Fruit fly (Drosophila melanogaster) whole organism, embryonic: ENCODE measurements around the gene CG11294.

Experiments
- Blimp-1 ChIP-seq: fragments of 200-800 bp; sonication (Bioruptor generic); optimal IDR thresholded peaks from 3 replicates; lab custom pipeline; 2018; ENCODE audit warnings: missing biosample characterization, missing genetic modification characterization, mild to moderate bottlenecking, moderate library complexity, missing genetic modification reagents
- CG12391 ChIP-seq: fragments of 200-800 bp; sonication (Bioruptor generic); optimal IDR thresholded peaks from 3 replicates; lab custom pipeline; 2018; ENCODE audit warnings: missing biosample characterization, mild to moderate bottlenecking, missing genetic modification characterization, moderate library complexity
- CG13296 ChIP-seq: fragments of 200-800 bp; sonication (Bioruptor generic); optimal IDR thresholded peaks from 3 replicates; lab custom pipeline; 2018; ENCODE audit warnings: missing biosample characterization, mild to moderate bottlenecking, missing genetic modification characterization
- CG14710 ChIP-seq: fragments of 200-800 bp; sonication (Bioruptor generic); optimal IDR thresholded peaks from 3 replicates; lab custom pipeline; 2019; ENCODE audit warnings: missing biosample characterization, mild to moderate bottlenecking, missing genetic modification characterization, moderate library complexity
- CG15011 ChIP-seq: fragments of 200-800 bp; sonication (Bioruptor generic); optimal IDR thresholded peaks from 3 replicates; lab custom pipeline; 2018; ENCODE audit warnings: missing biosample characterization, mild to moderate bottlenecking, missing genetic modification characterization
- CG15601 ChIP-seq: fragments of 200-800 bp; sonication (Bioruptor generic); optimal IDR thresholded peaks from 3 replicates; lab custom pipeline; 2019; ENCODE audit warnings: missing biosample characterization, mild to moderate bottlenecking, missing genetic modification characterization, moderate library complexity
- CG1647 ChIP-seq: fragments of 200-800 bp; sonication (Bioruptor generic); optimal IDR thresholded peaks from 3 replicates; lab custom pipeline; 2016; ENCODE audit warnings: missing biosample characterization, missing genetic modification characterization
- CG17361 ChIP-seq: fragments of 200-800 bp; sonication (Bioruptor generic); IDR thresholded peaks from 3 replicates; pipeline ENCODE4 v1.3.6; 2022; ENCODE audit warnings: missing biosample characterization, missing genetic modification characterization
- CG17385 ChIP-seq: fragments of 200-800 bp; sonication (Bioruptor generic); optimal IDR thresholded peaks from 3 replicates; lab custom pipeline; 2018; ENCODE audit warnings: missing biosample characterization, mild to moderate bottlenecking, missing genetic modification characterization
- CG17829 ChIP-seq: fragments of 200-800 bp; optimal IDR thresholded peaks from 2 replicates; lab custom pipeline; 2019; ENCODE audit warnings: missing biosample characterization, mild to moderate bottlenecking, missing genetic modification characterization, moderate library complexity
- CG2116 ChIP-seq: fragments of 200-800 bp; sonication (Bioruptor generic); optimal IDR thresholded peaks from 3 replicates; lab custom pipeline; 2018; ENCODE audit warnings: missing biosample characterization, mild to moderate bottlenecking, missing genetic modification characterization
- CG2712 ChIP-seq: fragments of 200-800 bp; optimal IDR thresholded peaks from 3 replicates; lab custom pipeline; 2019; ENCODE audit warnings: missing biosample characterization, mild to moderate bottlenecking, missing genetic modification characterization, moderate library complexity
- CG31441 ChIP-seq: fragments of 200-800 bp; sonication (Bioruptor generic); IDR thresholded peaks from 2 replicates; pipeline ENCODE4 v1.3.6; 2022; ENCODE audit warnings: missing biosample characterization, missing genetic modification characterization
- CG33213 ChIP-seq: fragments of 200-800 bp; sonication (Bioruptor generic); optimal IDR thresholded peaks from 3 replicates; lab custom pipeline; 2016; ENCODE audit warnings: missing biosample characterization, missing genetic modification characterization
- CG3407 ChIP-seq: fragments of 200-800 bp; sonication (Bioruptor generic); optimal IDR thresholded peaks from 2 replicates; lab custom pipeline; 2018; ENCODE audit warnings: missing biosample characterization, mild to moderate bottlenecking, missing genetic modification characterization
- CG6254 ChIP-seq: fragments of 200-800 bp; sonication (Bioruptor generic); optimal IDR thresholded peaks from 3 replicates; lab custom pipeline; 2017; ENCODE audit warnings: mild to moderate bottlenecking, missing biosample characterization, missing genetic modification reagents, missing genetic modification characterization
- CG6654 ChIP-seq: fragments of 200-800 bp; sonication (Bioruptor generic); optimal IDR thresholded peaks from 2 replicates; lab custom pipeline; 2017; ENCODE audit warnings: missing biosample characterization, mild to moderate bottlenecking, missing genetic modification characterization
- CTCF ChIP-seq: fragments of 200-800 bp; sonication (Bioruptor generic); optimal IDR thresholded peaks from 2 replicates; lab custom pipeline; 2017; ENCODE audit warnings: missing biosample characterization, mild to moderate bottlenecking, missing genetic modification characterization, moderate library complexity
- Chrac-16 ChIP-seq: fragments of 200-800 bp; sonication (Bioruptor generic); optimal IDR thresholded peaks from 3 replicates; lab custom pipeline; 2016; ENCODE audit warnings: missing biosample characterization, missing genetic modification characterization
- CoRest ChIP-seq: fragments of 200-800 bp; sonication (Bioruptor generic); optimal IDR thresholded peaks from 3 replicates; lab custom pipeline; 2018; ENCODE audit warnings: missing biosample characterization, mild to moderate bottlenecking, missing genetic modification characterization, moderate library complexity
- Doc3 ChIP-seq: fragments of 200-800 bp; sonication (Bioruptor generic); IDR thresholded peaks from 3 replicates; pipeline ENCODE4 v1.3.6; 2022; ENCODE audit warnings: missing biosample characterization, missing genetic modification characterization; ENCODE audit not compliant: partially characterized antibody
- Dp ChIP-seq: fragments of 200-800 bp; sonication (Bioruptor generic); optimal IDR thresholded peaks from 2 replicates; lab custom pipeline; 2018; ENCODE audit warnings: missing biosample characterization, mild to moderate bottlenecking, missing genetic modification characterization, moderate library complexity
- E2f2 ChIP-seq: fragments of 200-800 bp; sonication (Bioruptor generic); IDR thresholded peaks from 2 replicates; pipeline ENCODE4 v1.3.6; 2022; ENCODE audit warnings: missing biosample characterization, missing genetic modification characterization
- Ets65A ChIP-seq: fragments of 200-800 bp; sonication (Bioruptor generic); peaks from one replicate; lab custom pipeline; 2016; ENCODE audit warnings: missing biosample characterization, missing genetic modification characterization
- GATAe ChIP-seq: fragments of 200-800 bp; sonication (Bioruptor generic); conservative IDR thresholded peaks from 2 replicates; pipeline ENCODE4 v1.3.6; 2022; ENCODE audit warnings: missing biosample characterization, missing genetic modification characterization
- Hr51 ChIP-seq, 2 experiments: fragments of 200-800 bp; sonication (Bioruptor generic); optimal IDR thresholded peaks; 2 replicates in 1 of 2; 3 replicates in 1 of 2; lab custom pipeline; 2016 to 2018; ENCODE audit warnings: missing biosample characterization in 2 of 2, missing genetic modification characterization in 2 of 2, mild to moderate bottlenecking in 1 of 2, moderate library complexity in 1 of 2
- Lim3 ChIP-seq: fragments of 200-800 bp; sonication (Bioruptor generic); IDR thresholded peaks from 2 replicates; pipeline ENCODE4 v1.3.6; 2022; ENCODE audit warnings: missing biosample characterization, missing genetic modification characterization
- MTF-1 ChIP-seq: fragments of 200-800 bp; sonication (Bioruptor generic); optimal IDR thresholded peaks from 2 replicates; lab custom pipeline; 2018; ENCODE audit warnings: missing biosample characterization, mild to moderate bottlenecking, missing genetic modification characterization, borderline replicate concordance
- Mes4 ChIP-seq: fragments of 200-800 bp; sonication (Bioruptor generic); optimal IDR thresholded peaks from 2 replicates; lab custom pipeline; 2016; ENCODE audit warnings: missing biosample characterization, missing genetic modification characterization
- bowl ChIP-seq: fragments of 200-800 bp; sonication (Bioruptor generic); IDR thresholded peaks from 2 replicates; pipeline ENCODE4 v1.3.6; 2022; ENCODE audit warnings: missing biosample characterization, missing genetic modification characterization
- bsh ChIP-seq, 2 experiments: fragments of 200-800 bp; sonication (Bioruptor generic); optimal IDR thresholded peaks; 2 replicates each; lab custom pipeline; 2017 to 2018; ENCODE audit warnings: mild to moderate bottlenecking in 2 of 2, missing biosample characterization in 2 of 2, missing genetic modification characterization in 2 of 2, moderate library complexity in 1 of 2
- chn ChIP-seq: fragments of 200-800 bp; sonication (Bioruptor generic); optimal IDR thresholded peaks from 2 replicates; lab custom pipeline; 2016; ENCODE audit warnings: missing biosample characterization, missing genetic modification characterization
- ci ChIP-seq: fragments of 200-800 bp; sonication (Bioruptor generic); IDR thresholded peaks from 3 replicates; pipeline ENCODE4 v1.3.6; 2022; ENCODE audit warnings: missing biosample characterization, missing genetic modification characterization
- da ChIP-seq: fragments of 200-800 bp; sonication (Bioruptor generic); optimal IDR thresholded peaks from 2 replicates; lab custom pipeline; 2016; ENCODE audit warnings: missing biosample characterization, missing genetic modification characterization
- ems ChIP-seq: fragments of 200-800 bp; sonication (Bioruptor generic); optimal IDR thresholded peaks from 3 replicates; lab custom pipeline; 2016; ENCODE audit warnings: missing biosample characterization, missing genetic modification characterization
- gfzf ChIP-seq: fragments of 200-800 bp; sonication (Bioruptor generic); optimal IDR thresholded peaks from 2 replicates; lab custom pipeline; 2016; ENCODE audit warnings: missing biosample characterization, mild to moderate bottlenecking, missing genetic modification characterization, moderate library complexity
- grau ChIP-seq: fragments of 200-800 bp; optimal IDR thresholded peaks from 3 replicates; lab custom pipeline; 2019; ENCODE audit warnings: missing biosample characterization, mild to moderate bottlenecking, missing genetic modification characterization, moderate library complexity
- h ChIP-seq: fragments of >200 bp; optimal IDR thresholded peaks from 2 replicates; lab custom pipeline; 2017
- insv ChIP-seq, 2 experiments: fragments of 200-800 bp; sonication (Bioruptor generic); optimal IDR thresholded peaks; 3 replicates each; lab custom pipeline; 2016 to 2018; ENCODE audit warnings: missing biosample characterization in 2 of 2, missing genetic modification characterization in 2 of 2
- lbe ChIP-seq: fragments of 200-800 bp; sonication (Bioruptor generic); optimal IDR thresholded peaks from 2 replicates; lab custom pipeline; 2016; ENCODE audit warnings: missing biosample characterization, mild to moderate bottlenecking, missing genetic modification characterization
- org-1 ChIP-seq: fragments of 200-800 bp; sonication (Bioruptor generic); optimal IDR thresholded peaks from 2 replicates; lab custom pipeline; 2017; ENCODE audit warnings: missing biosample characterization, missing genetic modification characterization
- phol ChIP-seq: fragments of 200-800 bp; sonication (Bioruptor generic); optimal IDR thresholded peaks from 3 replicates; lab custom pipeline; 2018; ENCODE audit warnings: missing biosample characterization, mild to moderate bottlenecking, missing genetic modification characterization, moderate library complexity
- pita ChIP-seq: fragments of 200-800 bp; sonication (Bioruptor generic); optimal IDR thresholded peaks from 2 replicates; lab custom pipeline; 2017; ENCODE audit warnings: missing biosample characterization, mild to moderate bottlenecking, missing genetic modification characterization
- pzg ChIP-seq: fragments of 200-800 bp; sonication (Bioruptor generic); optimal IDR thresholded peaks from 3 replicates; lab custom pipeline; 2018; ENCODE audit warnings: missing biosample characterization, mild to moderate bottlenecking, missing genetic modification characterization, moderate library complexity
- slou ChIP-seq: fragments of 200-800 bp; sonication (Bioruptor generic); optimal IDR thresholded peaks from 3 replicates; lab custom pipeline; 2016; ENCODE audit warnings: missing biosample characterization, missing genetic modification characterization
- stwl ChIP-seq: fragments of 200-800 bp; sonication (Bioruptor generic); optimal IDR thresholded peaks from 3 replicates; lab custom pipeline; 2018; ENCODE audit warnings: missing biosample characterization, mild to moderate bottlenecking, missing genetic modification characterization, moderate library complexity
- trem ChIP-seq: fragments of 200-800 bp; optimal IDR thresholded peaks from 3 replicates; lab custom pipeline; 2019; ENCODE audit warnings: missing biosample characterization, mild to moderate bottlenecking, missing genetic modification characterization, moderate library complexity
- twi ChIP-seq: fragments of 200-800 bp; optimal IDR thresholded peaks from 2 replicates; lab custom pipeline; 2019; ENCODE audit warnings: missing biosample characterization, mild to moderate bottlenecking, missing genetic modification characterization, moderate library complexity
- zen ChIP-seq: fragments of 200-800 bp; sonication (Bioruptor generic); optimal IDR thresholded peaks from 3 replicates; lab custom pipeline; 2018; ENCODE audit warnings: missing biosample characterization, mild to moderate bottlenecking, missing genetic modification characterization, moderate library complexity
- zfh1 ChIP-seq: fragments of 200-800 bp; sonication (Bioruptor generic); IDR thresholded peaks from 3 replicates; pipeline ENCODE4 v1.3.6; 2022; ENCODE audit warnings: missing biosample characterization, missing genetic modification characterization

Gene CG11294

dm6 chrX:8723393-8723987 lies 30.1 kb upstream of the CG11294 start (continued):
- TF ChIP-seq CG14710 (tag; lab: Kevin White, UChicago) (peak; percentile 24), CG3407 (GFP tag; lab: Kevin White, UChicago) (no peak), bowl (GFP tag; lab: Robert Waterston, UW) (no peak), CG13296 (GFP tag; lab: Kevin White, UChicago) (no peak), CG2116 (GFP tag; lab: Kevin White, UChicago) (no peak), da (GFP tag; lab: Kevin White, UChicago) (no peak), Hr51 (GFP tag; optimal IDR thresholded peaks at IDR 0.05; lab: Kevin White, UChicago) (peak in 1 of 2 experiments; percentile 22), Chrac-16 (GFP tag; lab: Kevin White, UChicago) (no peak), Lim3 (no peak), ci (peak; percentile 46; the same call in 1 of the 3 replicates), GATAe (GFP tag; lab: Robert Waterston, UW) (no peak), CG15011 (no peak), phol (tag; lab: Kevin White, UChicago) (peak; percentile 25), CG33213 (GFP tag; lab: Kevin White, UChicago) (no peak), zfh1 (GFP tag; lab: Robert Waterston, UW) (0 out of 3 replicates have a peak, but pooled peaks have one; percentile 7), CTCF (no peak), CoRest (tag; lab: Kevin White, UChicago) (peak; percentile 11), ems (GFP tag; lab: Kevin White, UChicago) (no peak), CG6254 (GFP tag; lab: Kevin White, UChicago) (peak; percentile 9), Ets65A (GFP tag; lab: Kevin White, UChicago) (peak; percentile 57), chn (GFP tag; lab: Kevin White, UChicago) (no peak), Doc3 (GFP tag; lab: Robert Waterston, UW) (no peak), Mes4 (GFP tag; lab: Kevin White, UChicago) (no peak), CG17361 (GFP tag; lab: Robert Waterston, UW) (0 out of 3 replicates have a peak, but pooled peaks have one; percentile 21), slou (GFP tag; lab: Kevin White, UChicago) (no peak), CG31441 (GFP tag; lab: Robert Waterston, UW) (peak; percentile 41; the same call in 1 of the 2 replicates), h (no peak), bsh (GFP tag; optimal IDR thresholded peaks at IDR 0.05; lab: Kevin White, UChicago) (peak in 1 of 2 experiments; percentile 55), MTF-1 (GFP tag; lab: Kevin White, UChicago) (no peak), grau (tag; lab: Kevin White, UChicago) (peak; percentile 8), CG17829 (tag; lab: Kevin White, UChicago) (peak; percentile 23), CG15601 (tag; lab: Kevin White, UChicago) (peak; percentile 14), CG12391 (tag; lab: Kevin White, UChicago) (peak; percentile 27), org-1 (GFP tag; lab: Kevin White, UChicago) (no peak), CG17385 (peak; percentile 4)
- TF ChIP-seq, all 482 proteins: peak for 44

dm6 chrX:8721501-8721900 lies 28.1 kb upstream of the CG11294 start:
- TF ChIP-seq CG2712: peak; percentile 9
- TF ChIP-seq pita: peak; percentile 77
- peak; percentile 60 for TF ChIP-seq zen
- TF ChIP-seq Lim3: no peak
- no peak for TF ChIP-seq lbe (GFP tag; lab: Kevin White, UChicago)
- no peak for TF ChIP-seq CG6654 (GFP tag; lab: Kevin White, UChicago)
- TF ChIP-seq gfzf (GFP tag; lab: Kevin White, UChicago): peak; percentile 50
- peak; percentile 10 for TF ChIP-seq pzg (GFP tag; lab: Kevin White, UChicago)
- TF ChIP-seq E2f2 (GFP tag; lab: Robert Waterston, UW): peak; percentile 58
- TF ChIP-seq Blimp-1 (GFP tag; lab: Kevin White, UChicago): peak; percentile 61
- TF ChIP-seq Dp (GFP tag; lab: Kevin White, UChicago): peak; percentile 37
- TF ChIP-seq CG1647 (GFP tag; lab: Kevin White, UChicago): no peak
- TF ChIP-seq trem (tag; lab: Kevin White, UChicago): peak; percentile 13
- no peak for TF ChIP-seq twi (tag; lab: Kevin White, UChicago)
- TF ChIP-seq CTCF: peak; percentile 65
- peak; percentile 6 for TF ChIP-seq CG14710 (tag; lab: Kevin White, UChicago)
- TF ChIP-seq insv (GFP tag; optimal IDR thresholded peaks at IDR 0.05; lab: Kevin White, UChicago): peak; percentile 38 to 95
- TF ChIP-seq stwl (tag; lab: Kevin White, UChicago): peak; percentile 57
